Fruit fly (Drosophila melanogaster): ENCODE data around the gene Rint1.

Gene Rint1

DNA sequence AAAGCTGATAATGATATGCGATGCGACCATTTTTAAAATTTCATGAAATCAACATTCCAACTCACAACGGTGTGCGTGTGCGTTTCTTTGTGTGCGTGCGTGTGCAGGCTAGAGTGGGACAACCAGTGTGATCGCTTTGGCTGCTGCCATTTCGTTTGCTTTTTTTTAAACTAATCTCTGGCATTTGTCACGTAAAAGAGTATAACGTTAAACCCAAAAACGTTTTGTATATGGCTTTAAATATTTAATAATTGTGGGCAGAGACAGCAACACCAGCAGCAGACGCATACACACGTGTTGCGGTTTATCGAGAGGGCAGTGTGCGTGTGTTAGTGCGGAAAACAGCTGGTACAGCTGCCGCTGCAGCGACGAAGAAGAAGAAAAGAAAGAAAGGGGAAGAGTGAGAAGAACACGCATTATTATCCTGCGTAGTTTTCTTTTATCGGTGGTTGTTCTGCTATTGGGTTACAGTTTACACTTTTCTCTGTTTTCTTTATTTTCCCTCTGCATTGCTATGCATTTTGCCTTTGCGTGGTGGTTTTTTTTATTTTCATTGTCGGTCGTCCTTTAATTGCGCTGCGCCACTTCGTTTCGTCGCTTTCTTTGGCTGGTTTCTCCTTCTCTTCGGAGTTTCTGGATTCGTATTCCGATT, 46.9 kb downstream of the Rint1 start (continued):
- TF ChIP-seq tin (GFP tag; optimal IDR thresholded peaks at IDR 0.05) (no peak), Dad (GFP tag; optimal IDR thresholded peaks at IDR 0.05) (no peak), trem (tag; optimal IDR thresholded peaks at IDR 0.05) (no peak), ATbp (GFP tag; optimal IDR thresholded peaks at IDR 0.05) (no peak), CG7271 (tag; optimal IDR thresholded peaks at IDR 0.05) (no peak), CG16813 (GFP tag; IDR thresholded peaks at IDR 0.05; ENCODE audit: partially characterized antibody) (no peak), oc (tag; optimal IDR thresholded peaks at IDR 0.05) (no peak), HmgD (GFP tag; optimal IDR thresholded peaks at IDR 0.05) (no peak), mirr (GFP tag; optimal IDR thresholded peaks at IDR 0.05) (no peak), Chrac-16 (GFP tag; optimal IDR thresholded peaks at IDR 0.05) (no peak), ranshi (GFP tag; IDR thresholded peaks at IDR 0.05) (no peak), peb (GFP tag; IDR thresholded peaks at IDR 0.05) (no peak), Nf-YA (GFP tag; IDR thresholded peaks at IDR 0.05) (no peak), CG30020 (tag; optimal IDR thresholded peaks at IDR 0.05) (no peak), CG33213 (GFP tag; optimal IDR thresholded peaks at IDR 0.05) (no peak), CG10654 (GFP tag; optimal IDR thresholded peaks at IDR 0.05) (no peak), CG11085 (GFP tag; IDR thresholded peaks at IDR 0.05) (no peak), lmd (GFP tag; IDR thresholded peaks at IDR 0.05) (no peak), Deaf1 (tag; optimal IDR thresholded peaks at IDR 0.05) (peak; percentile 29), abd-A (tag; optimal IDR thresholded peaks at IDR 0.05) (no peak), CG17361 (GFP tag; IDR thresholded peaks at IDR 0.05) (no peak), row (GFP tag; IDR thresholded peaks at IDR 0.05) (no peak), CG12104 (GFP tag; optimal IDR thresholded peaks at IDR 0.05) (no peak), seq (GFP tag; IDR thresholded peaks at IDR 0.05) (no peak), CG10274 (GFP tag; optimal IDR thresholded peaks at IDR 0.05) (no peak), twi (tag; optimal IDR thresholded peaks at IDR 0.05) (peak; percentile 71), lov (optimal IDR thresholded peaks at IDR 0.05) (no peak), lov (GFP tag; IDR thresholded peaks at IDR 0.05) (no peak), Eip74EF (GFP tag; optimal IDR thresholded peaks at IDR 0.05) (no peak), ftz-f1 (GFP tag; optimal IDR thresholded peaks at IDR 0.05) (no peak), Taf1 (GFP tag; IDR thresholded peaks at IDR 0.05) (no peak), C15 (GFP tag; IDR thresholded peaks at IDR 0.05) (no peak), YL-1 (GFP tag; optimal IDR thresholded peaks at IDR 0.05) (peak; percentile 93), PHDP (tag; optimal IDR thresholded peaks at IDR 0.05) (no peak), Usf (GFP tag; optimal IDR thresholded peaks at IDR 0.05) (no peak), Rx (GFP tag; IDR thresholded peaks at IDR 0.05) (no peak), CG10431 (GFP tag; optimal IDR thresholded peaks at IDR 0.05) (no peak), gfzf (GFP tag; optimal IDR thresholded peaks at IDR 0.05) (no peak), CG34422 (GFP tag; IDR thresholded peaks at IDR 0.05) (peak; percentile 50; the same call in 1 of the 3 replicates), zen (tag; optimal IDR thresholded peaks at IDR 0.05) (no peak), BEAF-32 (GFP tag; optimal IDR thresholded peaks at IDR 0.05) (no peak), CG7556 (GFP tag; optimal IDR thresholded peaks at IDR 0.05) (no peak), Fer1 (GFP tag; optimal IDR thresholded peaks at IDR 0.05) (no peak), Camta (GFP tag; optimal IDR thresholded peaks at IDR 0.05) (no peak), TFAM (GFP tag; optimal IDR thresholded peaks at IDR 0.05) (no peak), klu (GFP tag; IDR thresholded peaks at IDR 0.05) (no peak), otp (GFP tag; IDR thresholded peaks at IDR 0.05) (no peak), Hey (tag; optimal IDR thresholded peaks at IDR 0.05) (no peak), zfh1 (GFP tag; IDR thresholded peaks at IDR 0.05) (no peak), CG3163 (GFP tag; optimal IDR thresholded peaks at IDR 0.05) (peak; percentile 20), Lim3 (GFP tag; IDR thresholded peaks at IDR 0.05) (no peak), Dek (tag; optimal IDR thresholded peaks at IDR 0.05) (no peak)

All from whole organism, embryonic.